Fruit fly (Drosophila melanogaster): Measurements from ENCODE around the gene Eig71Ee.

Eig71Ee gene

DNA sequence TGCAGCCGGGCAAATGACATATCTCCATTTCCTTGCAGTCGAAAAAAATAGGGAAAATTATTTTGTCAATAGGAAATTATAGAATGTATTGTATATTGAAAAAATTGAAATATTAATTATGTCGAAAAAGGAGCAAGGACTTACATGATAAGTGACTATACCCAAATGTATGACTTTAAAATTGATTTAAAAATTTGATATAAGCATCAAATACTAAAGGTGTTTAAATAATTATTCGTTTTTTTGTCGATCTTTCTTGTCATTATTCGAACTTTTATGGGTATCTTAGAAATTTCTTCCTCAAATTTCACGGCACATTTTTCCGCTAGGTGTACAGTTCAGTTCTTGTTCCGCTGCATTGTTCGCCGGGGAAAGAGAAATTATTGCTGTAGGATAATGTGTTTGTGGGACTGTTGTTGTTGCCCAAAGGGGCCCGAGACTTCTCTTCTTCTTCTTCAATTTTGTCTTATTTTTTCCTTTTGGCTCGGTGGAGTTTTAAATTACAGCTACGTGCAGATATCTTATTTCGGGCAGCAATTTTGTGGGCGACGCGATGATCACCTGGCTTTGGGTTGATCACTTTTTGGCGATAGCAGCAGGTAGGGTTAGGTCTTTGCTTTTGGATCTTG lies 44.6 kb upstream of the Eig71Ee start (continued):
- TF ChIP-seq tx (GFP tag; optimal IDR thresholded peaks at IDR 0.05) (no peak), grau (tag; optimal IDR thresholded peaks at IDR 0.05) (peak; percentile 65), CG10366 (GFP tag; IDR thresholded peaks at IDR 0.05) (no peak), Adf1 (GFP tag; IDR thresholded peaks at IDR 0.05) (no peak), CG10209 (GFP tag; optimal IDR thresholded peaks at IDR 0.05) (peak; percentile 62), CG17361 (GFP tag; IDR thresholded peaks at IDR 0.05) (peak; percentile 66; the same call in 2 of the 3 replicates), CG1529 (GFP tag; optimal IDR thresholded peaks at IDR 0.05) (peak; percentile 50), ase (GFP tag; IDR thresholded peaks at IDR 0.05) (no peak), CG4730 (GFP tag; IDR thresholded peaks at IDR 0.05) (no peak), CG7786 (GFP tag; optimal IDR thresholded peaks at IDR 0.05) (no peak), Nf-YB (GFP tag; optimal IDR thresholded peaks at IDR 0.05) (peak; percentile 41), CG1602 (GFP tag; optimal IDR thresholded peaks at IDR 0.05) (peak; percentile 40), CG3281 (GFP tag; optimal IDR thresholded peaks at IDR 0.05) (no peak), Tbp (GFP tag; optimal IDR thresholded peaks at IDR 0.05) (no peak), Nf-YC (tag; optimal IDR thresholded peaks at IDR 0.05) (no peak), CG10979 (tag; optimal IDR thresholded peaks at IDR 0.05) (peak; percentile 77), zen (tag; optimal IDR thresholded peaks at IDR 0.05) (peak; percentile 73), CG3065 (GFP tag; optimal IDR thresholded peaks at IDR 0.05) (peak; percentile 20), CG4328 (GFP tag; optimal IDR thresholded peaks at IDR 0.05) (no peak), CG8290 (GFP tag; optimal IDR thresholded peaks at IDR 0.05) (peak; percentile 19), CG8290 (tag; optimal IDR thresholded peaks at IDR 0.05) (peak in 1 of 2 experiments; percentile 41), CG10543 (GFP tag; optimal IDR thresholded peaks at IDR 0.05) (no peak), unpg (GFP tag; optimal IDR thresholded peaks at IDR 0.05) (peak; percentile 45), CoRest (tag; optimal IDR thresholded peaks at IDR 0.05) (peak; percentile 60), Ets97D (GFP tag; optimal IDR thresholded peaks at IDR 0.05) (no peak), caup (GFP tag; optimal IDR thresholded peaks at IDR 0.05; ENCODE audit: severe bottlenecking) (no peak), CG16815 (GFP tag; optimal IDR thresholded peaks at IDR 0.05) (peak; percentile 81), az2 (GFP tag; optimal IDR thresholded peaks at IDR 0.05) (peak; percentile 51), Usf (GFP tag; optimal IDR thresholded peaks at IDR 0.05) (peak; percentile 14), CG33557 (GFP tag; optimal IDR thresholded peaks at IDR 0.05) (peak; percentile 83), CG9817 (tag; optimal IDR thresholded peaks at IDR 0.05) (no peak), Hmx (GFP tag; optimal IDR thresholded peaks at IDR 0.05) (peak; percentile 4), Doc2 (GFP tag; IDR thresholded peaks at IDR 0.05) (no peak), eve (GFP tag; optimal IDR thresholded peaks at IDR 0.05) (peak in 1 of 2 experiments; percentile 60), emc (GFP tag; optimal IDR thresholded peaks at IDR 0.05) (no peak), Elba2 (GFP tag; optimal IDR thresholded peaks at IDR 0.05) (peak; percentile 86), Hey (tag; optimal IDR thresholded peaks at IDR 0.05) (no peak), CG11695 (GFP tag; IDR thresholded peaks at IDR 0.05) (no peak), Abd-B (GFP tag; optimal IDR thresholded peaks at IDR 0.05) (peak; percentile 48), wek (GFP tag; optimal IDR thresholded peaks at IDR 0.05) (no peak), tio (GFP tag; optimal IDR thresholded peaks at IDR 0.05) (peak; percentile 48), Ssrp (tag; optimal IDR thresholded peaks at IDR 0.05) (peak; percentile 57), CG2875 (GFP tag; optimal IDR thresholded peaks at IDR 0.05) (peak; percentile 38), chif (GFP tag; optimal IDR thresholded peaks at IDR 0.05) (peak in 1 of 2 experiments; percentile 58), BEAF-32 (GFP tag; optimal IDR thresholded peaks at IDR 0.05) (no peak), Ets65A (GFP tag) (no peak), Opbp (GFP tag; IDR thresholded peaks at IDR 0.05; ENCODE audit: partially characterized antibody) (no peak), CG3163 (GFP tag; optimal IDR thresholded peaks at IDR 0.05) (no peak), dm (GFP tag; optimal IDR thresholded peaks at IDR 0.05) (no peak), disco-r (GFP tag; optimal IDR thresholded peaks at IDR 0.05) (no peak), slp2 (GFP tag; optimal IDR thresholded peaks at IDR 0.05) (no peak)
